Worm (Caenorhabditis elegans): ENCODE results near the gene unc-3.

Gene unc-3

DNA sequence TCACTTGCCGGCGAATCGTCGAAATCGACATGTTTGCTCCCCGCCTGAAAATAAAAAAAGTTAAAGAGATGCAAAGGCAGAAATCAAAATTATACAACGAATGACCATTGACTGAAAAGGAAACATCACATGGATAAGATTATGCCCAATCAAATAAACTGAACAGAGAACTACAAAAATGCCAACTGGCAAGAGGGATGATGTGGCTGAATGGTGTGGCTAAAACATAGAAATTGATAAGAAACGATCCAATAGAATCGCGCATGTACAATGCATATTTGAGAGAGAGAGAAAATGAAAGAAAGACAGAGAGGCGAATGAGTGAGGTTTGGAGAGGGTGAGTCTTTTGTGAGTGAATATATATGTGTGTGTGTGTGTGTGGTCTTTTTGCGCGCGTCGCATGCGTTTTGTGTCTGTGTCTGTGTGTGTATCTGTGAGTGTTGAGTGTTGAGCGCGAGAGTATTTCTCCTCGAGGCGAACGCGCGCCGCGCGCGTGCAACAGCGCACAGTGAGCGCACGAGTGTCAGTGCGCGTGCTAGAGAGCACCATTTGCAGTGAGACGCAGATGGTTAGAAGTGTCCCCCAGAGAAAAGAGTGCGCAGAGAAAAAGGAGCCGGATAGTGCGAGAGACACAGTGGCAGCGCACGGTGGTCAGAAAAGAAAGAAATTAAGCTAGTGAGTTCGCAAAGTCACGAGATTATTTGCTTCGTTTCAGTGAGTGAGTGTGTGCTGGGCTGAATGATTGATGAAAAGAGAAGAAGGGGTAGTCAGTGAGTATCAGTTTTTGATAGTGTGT lies 45.3 kb downstream of the unc-3 start, which contains the start of gene epn-1 (continued):
- no peak for TF ChIP-seq unc-3 (GFP tag; conservative IDR thresholded peaks at IDR 0.05)
- TF ChIP-seq unc-3 (tag; optimal IDR thresholded peaks at IDR 0.05) = peak; percentile 72
- peak; percentile 21 for TF ChIP-seq fkh-6 (tag; optimal IDR thresholded peaks at IDR 0.05)
- TF ChIP-seq ama-1 (optimal IDR thresholded peaks at IDR 0.05) = peak; percentile 27
- peak; percentile 59 for TF ChIP-seq hlh-6 (tag; optimal IDR thresholded peaks at IDR 0.05)
- TF ChIP-seq dmd-4 (tag; optimal IDR thresholded peaks at IDR 0.05; ENCODE audit: borderline replicate concordance) = peak; percentile 64
- TF ChIP-seq unc-42 (tag; optimal IDR thresholded peaks at IDR 0.05) = peak; percentile 78
- TF ChIP-seq gmeb-2 (tag; optimal IDR thresholded peaks at IDR 0.05) = no peak
- TF ChIP-seq tbx-2 (tag; optimal IDR thresholded peaks at IDR 0.05) = peak; percentile 98
- TF ChIP-seq syd-9 (tag; optimal IDR thresholded peaks at IDR 0.05) = peak; percentile 76
- TF ChIP-seq fkh-10 (GFP tag; optimal IDR thresholded peaks at IDR 0.05) = peak; percentile 8
- peak; percentile 94 for TF ChIP-seq pros-1 (tag; optimal IDR thresholded peaks at IDR 0.05)
- TF ChIP-seq npax-4 (tag; optimal IDR thresholded peaks at IDR 0.05) = no peak
- TF ChIP-seq hlh-15 (tag; optimal IDR thresholded peaks at IDR 0.05) = no peak
- no peak for TF ChIP-seq ceh-9 (tag; optimal IDR thresholded peaks at IDR 0.05)
- peak; percentile 64 for TF ChIP-seq K09A11.1 (tag; optimal IDR thresholded peaks at IDR 0.05; ENCODE audit: insufficient read depth)
- TF ChIP-seq ceh-48 (tag; optimal IDR thresholded peaks at IDR 0.05) = no peak
- TF ChIP-seq tbx-7 (tag; optimal IDR thresholded peaks at IDR 0.05) = peak; percentile 14
- TF ChIP-seq hlh-30 (tag; optimal IDR thresholded peaks at IDR 0.05; ENCODE audit: insufficient read depth) = peak; percentile 99
- TF ChIP-seq hlh-8 (tag; optimal IDR thresholded peaks at IDR 0.05) = peak; percentile 50
- peak; percentile 64 for TF ChIP-seq lim-6 (tag; optimal IDR thresholded peaks at IDR 0.05)
- no peak for TF ChIP-seq pax-1 (tag; optimal IDR thresholded peaks at IDR 0.05)
- TF ChIP-seq K02D7.2 (tag; optimal IDR thresholded peaks at IDR 0.05) = peak; percentile 38
- TF ChIP-seq ets-4 (tag; optimal IDR thresholded peaks at IDR 0.05) = peak; percentile 85
- TF ChIP-seq odd-2 (tag; optimal IDR thresholded peaks at IDR 0.05) = no peak
- peak; percentile 50 for TF ChIP-seq ztf-16 (tag; optimal IDR thresholded peaks at IDR 0.05)
- TF ChIP-seq zip-5 (tag; optimal IDR thresholded peaks at IDR 0.05) = peak; percentile 16
- no peak for TF ChIP-seq che-1 (tag; optimal IDR thresholded peaks at IDR 0.05)
- peak; percentile 96 for TF ChIP-seq ceh-31 (tag; optimal IDR thresholded peaks at IDR 0.05)
- peak; percentile 87 for TF ChIP-seq elt-2 (tag; optimal IDR thresholded peaks at IDR 0.05)
- TF ChIP-seq hlh-13 (GFP tag; optimal IDR thresholded peaks at IDR 0.05) = no peak
- peak; percentile 8 for TF ChIP-seq sox-4 (tag; optimal IDR thresholded peaks at IDR 0.05)
- peak; percentile 94 for TF ChIP-seq ref-2 (tag; optimal IDR thresholded peaks at IDR 0.05)
- peak; percentile 81 for TF ChIP-seq dve-1 (tag; optimal IDR thresholded peaks at IDR 0.05)
- no peak for TF ChIP-seq ttx-3 (tag; optimal IDR thresholded peaks at IDR 0.05)
- TF ChIP-seq ceh-2 (tag; optimal IDR thresholded peaks at IDR 0.05) = peak; percentile 83
- no peak for TF ChIP-seq elt-4 (tag; optimal IDR thresholded peaks at IDR 0.05)
- TF ChIP-seq fax-1 (tag; optimal IDR thresholded peaks at IDR 0.05) = peak; percentile 52

DNA sequence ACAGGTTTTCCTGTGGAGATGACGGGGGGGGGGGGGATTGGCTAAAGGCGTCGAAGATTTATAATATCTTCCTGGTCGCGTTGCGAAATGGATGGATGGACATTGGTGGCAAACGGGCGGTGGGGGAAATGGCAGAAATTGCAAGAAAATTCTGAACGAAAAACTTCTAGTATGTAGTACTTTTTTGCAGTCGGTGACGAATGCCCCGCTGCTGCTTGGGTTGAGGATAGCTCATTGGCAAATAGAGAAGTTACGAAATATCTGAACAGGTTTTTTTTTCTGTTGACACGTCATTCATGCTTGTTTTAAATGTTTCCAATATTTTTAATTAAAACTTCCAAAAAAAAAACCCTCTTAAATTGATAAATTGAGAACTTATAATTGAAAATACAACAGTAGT lies 46.2 kb downstream of the unc-3 start:
- no peak for TF ChIP-seq ets-4 (tag; optimal IDR thresholded peaks at IDR 0.05)
- TF ChIP-seq ceh-31 (tag; optimal IDR thresholded peaks at IDR 0.05) = no peak
- TF ChIP-seq hlh-8 (tag; optimal IDR thresholded peaks at IDR 0.05) = no peak
- no peak for TF ChIP-seq C08G9.2 (tag; optimal IDR thresholded peaks at IDR 0.05)
- no peak for TF ChIP-seq nhr-232 (tag; optimal IDR thresholded peaks at IDR 0.05)
- no peak for TF ChIP-seq odd-2 (tag; optimal IDR thresholded peaks at IDR 0.05)

All from whole organism, late embryonic.